Worm (Caenorhabditis elegans) whole organism, L3 larva: ENCODE results near the gene C16D9.8.

Experiments
- ama-1 ChIP-seq: fragments of 150-350 bp; optimal IDR thresholded peaks from 2 replicates; lab custom pipeline; 2018
- lin-15B ChIP-seq: fragments of 150-350 bp; optimal IDR thresholded peaks from 2 replicates; lab custom pipeline; 2014; ENCODE audit warnings: missing biosample characterization, missing genetic modification characterization

DNA sequence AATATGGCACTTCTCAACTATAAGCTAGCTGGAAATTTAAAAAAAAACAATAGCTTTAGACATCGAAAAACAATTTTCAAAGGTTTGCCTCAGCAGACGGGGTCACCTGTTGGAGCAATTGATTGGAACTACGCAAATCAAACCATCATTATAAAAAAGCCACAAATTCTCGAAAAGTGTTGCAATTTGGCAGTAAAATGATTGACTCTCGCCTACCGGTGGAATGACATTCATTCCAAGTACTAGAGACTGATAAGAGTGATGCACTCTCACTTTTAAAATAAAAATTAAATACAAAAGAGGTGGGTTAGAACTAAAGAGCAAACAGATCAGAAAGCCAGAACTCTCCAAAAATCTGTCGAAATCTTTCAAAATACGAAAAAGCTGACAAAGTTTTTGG, 22.1 kb upstream of the C16D9.8 start:
- TF ChIP-seq ama-1 (lab: Kevin White, UChicago), result no peak
- TF ChIP-seq lin-15B (tag; lab: Kevin White, UChicago), result no peak
